Worm (Caenorhabditis elegans): ENCODE results near the gene grl-6.

Gene grl-6

DNA sequence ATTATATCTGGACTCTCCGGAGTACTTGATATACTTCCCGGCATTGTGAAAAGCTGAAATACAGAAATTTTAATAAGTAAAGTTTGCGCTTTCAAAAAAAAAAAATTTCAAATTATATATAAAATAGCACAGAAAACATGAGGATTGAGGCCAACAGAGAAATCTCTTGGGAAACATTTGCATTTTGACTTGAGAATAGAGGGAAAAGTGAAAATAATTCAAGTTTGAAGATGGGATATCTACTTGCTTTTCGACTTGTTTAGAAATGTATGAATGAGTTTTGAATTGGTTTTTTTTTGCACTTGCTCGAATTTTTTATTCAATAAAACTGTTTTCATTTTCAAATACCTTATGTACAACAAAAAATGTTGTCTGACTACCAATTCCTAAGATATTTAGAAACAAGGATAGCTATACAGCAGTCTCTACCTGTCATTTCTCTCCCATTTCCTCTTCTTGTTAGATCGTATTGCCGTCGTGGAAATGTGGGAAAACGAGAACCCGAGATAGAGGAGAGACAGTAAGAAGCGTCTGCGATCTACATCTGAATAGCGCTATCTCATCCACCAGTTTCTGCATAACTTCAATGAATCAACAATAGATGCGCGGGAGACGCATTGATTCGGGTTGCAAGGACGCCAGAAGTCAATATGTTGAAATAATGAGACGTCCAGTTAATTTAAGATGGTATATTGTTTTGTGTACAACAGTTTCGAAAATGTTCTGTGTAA, 34.2 kb downstream of the grl-6 start, which contains the start of gene T22E5.6:
TSS of gene T22E5.6 (minus strand) at position 51 of the 731 bp plus-strand sequence.
- TF ChIP-seq ref-1 (GFP tag; conservative IDR thresholded peaks at IDR 0.05) = no peak
- no peak for TF ChIP-seq ztf-23 (GFP tag; IDR thresholded peaks at IDR 0.05)
- no peak for TF ChIP-seq cog-1 (tag; optimal IDR thresholded peaks at IDR 0.05)
- TF ChIP-seq klf-2 (GFP tag; conservative IDR thresholded peaks at IDR 0.05) = no peak

DNA sequence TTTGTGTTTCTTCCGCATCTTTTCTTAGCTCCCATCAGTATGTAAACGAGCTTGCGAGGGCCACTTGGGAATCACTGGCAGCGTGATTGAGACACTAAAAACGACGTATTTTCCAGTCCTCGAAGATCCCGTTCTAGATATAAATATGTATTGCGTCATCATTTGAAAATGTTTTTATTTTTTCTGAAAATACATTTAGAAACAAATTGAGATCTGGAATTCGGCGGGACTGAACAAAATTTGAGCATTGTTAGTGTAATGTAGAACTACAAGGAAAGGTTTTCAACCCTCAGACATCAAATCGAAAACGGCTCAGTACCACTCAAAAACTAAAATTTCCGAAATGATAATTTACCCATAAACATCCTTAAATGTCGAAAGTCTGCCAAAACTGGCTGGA, 37.2 kb downstream of the grl-6 start:
- TF ChIP-seq ztf-29 (GFP tag; IDR thresholded peaks at IDR 0.05) (no peak), klf-2 (GFP tag; conservative IDR thresholded peaks at IDR 0.05) (no peak), ztf-23 (GFP tag; IDR thresholded peaks at IDR 0.05) (no peak), T22C8.4 (GFP tag; IDR thresholded peaks at IDR 0.05) (no peak)

DNA sequence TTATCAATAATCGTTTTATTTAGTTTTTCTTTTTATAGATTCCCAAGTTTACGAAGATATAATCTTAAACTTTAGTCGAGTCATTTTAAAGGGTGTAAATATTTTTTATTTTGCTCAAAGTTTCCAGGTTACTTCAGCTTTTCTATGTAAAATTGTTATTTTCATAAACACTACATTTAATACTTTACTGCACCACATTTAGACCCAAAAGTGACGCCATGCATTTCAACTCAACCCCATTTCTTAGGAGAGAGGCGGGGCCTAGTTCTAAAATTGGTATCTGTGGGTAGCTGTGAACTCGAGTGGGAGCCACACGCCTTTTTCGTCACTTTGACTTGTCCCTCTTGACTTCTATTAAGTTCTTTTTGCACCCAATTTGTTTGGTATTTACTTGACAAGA, 38.2 kb downstream of the grl-6 start, which contains the start of gene T22E5.1:
TSS of gene T22E5.1 (plus strand) at position 301 of the 400 bp plus-strand sequence.
- TF ChIP-seq klf-2 (GFP tag; conservative IDR thresholded peaks at IDR 0.05) (no peak), flt-1 (GFP tag; IDR thresholded peaks at IDR 0.05) (no peak)

DNA sequence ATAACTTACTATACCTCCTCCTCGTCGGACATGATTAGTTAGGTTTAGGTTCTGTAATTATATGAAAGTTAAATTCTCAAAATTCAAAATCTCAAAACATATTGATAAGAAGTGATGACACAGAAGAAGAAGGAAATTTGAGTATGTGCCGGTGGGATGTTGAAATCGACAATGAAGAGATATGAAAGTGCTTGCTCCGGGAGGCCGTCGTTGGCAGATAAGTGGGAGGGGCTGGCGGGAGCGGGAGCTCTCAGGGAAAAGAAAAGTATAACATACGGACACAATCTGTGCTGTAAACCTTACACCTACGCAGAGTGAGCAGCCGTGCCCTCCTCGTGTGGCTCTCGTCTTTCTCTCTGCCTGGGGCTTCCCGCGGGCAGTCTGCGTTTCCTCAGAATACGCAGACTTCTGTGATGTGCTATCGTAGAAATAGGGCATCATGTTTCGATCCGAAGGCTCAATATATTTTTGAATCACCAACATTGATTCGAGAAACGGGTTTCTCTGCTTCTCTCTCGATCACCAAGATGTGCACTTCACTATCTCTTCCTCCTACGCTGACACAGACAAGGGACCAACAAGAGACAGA, 40.5 kb downstream of the grl-6 start, which contains the start of gene mup-2:
TSS of gene mup-2 (minus strand) at position 51 of the 589 bp plus-strand sequence.
- 0 out of 2 replicates have a peak, but pooled peaks have one; percentile 30 for TF ChIP-seq ztf-23 (GFP tag; IDR thresholded peaks at IDR 0.05)
- TF ChIP-seq T22C8.4 (GFP tag; IDR thresholded peaks at IDR 0.05) = no peak
- TF ChIP-seq cog-1 (tag; optimal IDR thresholded peaks at IDR 0.05) = peak; percentile 61

DNA sequence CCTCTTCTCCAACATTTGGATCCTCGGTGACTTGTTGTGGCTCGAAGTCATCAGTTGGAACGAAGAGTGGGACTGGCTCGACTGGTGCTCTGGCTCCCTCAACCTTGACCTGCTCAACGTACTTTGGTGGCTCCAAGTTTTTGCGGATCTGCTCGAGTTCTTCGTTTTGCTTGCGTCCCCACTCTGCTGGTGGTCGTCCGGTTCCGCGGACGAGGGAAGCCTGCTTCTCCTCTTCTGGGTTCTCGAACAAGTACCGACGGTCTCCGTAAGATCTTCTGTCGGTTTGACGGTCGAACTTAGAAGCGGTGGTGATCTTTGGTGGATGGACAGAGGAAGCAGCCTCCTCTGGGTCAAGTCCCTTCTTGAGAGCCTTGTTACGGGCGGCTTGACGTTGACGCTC, 42.0 kb downstream of the grl-6 start:
- TF ChIP-seq ztf-29 (GFP tag; IDR thresholded peaks at IDR 0.05) = no peak
- no peak for TF ChIP-seq klf-2 (GFP tag; conservative IDR thresholded peaks at IDR 0.05)
- no peak for TF ChIP-seq ztf-23 (GFP tag; IDR thresholded peaks at IDR 0.05)
- TF ChIP-seq tab-1 (GFP tag; IDR thresholded peaks at IDR 0.05) = no peak

DNA sequence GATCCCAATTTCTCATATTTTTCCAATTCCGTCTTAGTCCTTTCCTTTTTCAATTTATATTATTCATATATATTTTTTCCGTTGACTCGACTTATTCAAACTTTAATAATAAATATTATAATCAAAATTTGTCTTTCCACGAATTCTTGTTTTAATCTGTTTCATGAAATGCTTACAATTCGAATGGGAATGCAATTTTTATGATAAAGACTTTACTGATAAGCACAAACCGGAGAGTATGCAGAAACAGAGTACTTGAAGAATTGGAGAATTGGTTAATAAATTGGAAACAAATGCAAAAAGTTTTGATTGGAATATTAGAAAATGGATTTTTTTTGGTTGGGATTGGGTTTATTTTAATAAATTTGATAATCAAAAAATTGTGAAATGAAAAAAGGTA, 42.5 kb downstream of the grl-6 start:
- TF ChIP-seq med-1 (GFP tag; optimal IDR thresholded peaks at IDR 0.05; ENCODE audit: insufficient read depth) (no peak), ztf-23 (GFP tag; IDR thresholded peaks at IDR 0.05) (no peak), tab-1 (GFP tag; IDR thresholded peaks at IDR 0.05) (no peak), ref-1 (GFP tag; conservative IDR thresholded peaks at IDR 0.05) (no peak), flt-1 (GFP tag; IDR thresholded peaks at IDR 0.05) (no peak)

DNA sequence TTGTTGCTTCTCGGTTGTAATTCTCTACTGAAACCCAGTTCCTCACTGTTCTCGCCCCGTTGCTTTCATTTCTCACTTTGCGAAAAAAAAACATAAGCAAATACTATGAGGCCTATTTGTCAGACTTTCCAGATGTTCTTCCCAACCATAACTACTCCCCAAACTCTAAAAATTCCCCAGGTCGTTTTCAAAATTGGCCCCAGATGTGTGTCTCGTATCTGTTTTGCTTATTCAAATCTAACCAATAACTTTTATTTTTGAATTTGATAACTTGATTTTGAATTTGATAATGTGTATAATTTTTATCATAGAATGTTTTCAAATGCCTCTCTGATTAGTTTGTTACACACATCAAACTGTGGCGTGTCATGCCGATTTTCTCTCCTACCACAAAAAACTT, 42.9 kb downstream of the grl-6 start:
- TF ChIP-seq flt-1 (GFP tag; IDR thresholded peaks at IDR 0.05) = no peak
- no peak for TF ChIP-seq cog-1 (tag; optimal IDR thresholded peaks at IDR 0.05)
- no peak for TF ChIP-seq tab-1 (GFP tag; IDR thresholded peaks at IDR 0.05)

DNA sequence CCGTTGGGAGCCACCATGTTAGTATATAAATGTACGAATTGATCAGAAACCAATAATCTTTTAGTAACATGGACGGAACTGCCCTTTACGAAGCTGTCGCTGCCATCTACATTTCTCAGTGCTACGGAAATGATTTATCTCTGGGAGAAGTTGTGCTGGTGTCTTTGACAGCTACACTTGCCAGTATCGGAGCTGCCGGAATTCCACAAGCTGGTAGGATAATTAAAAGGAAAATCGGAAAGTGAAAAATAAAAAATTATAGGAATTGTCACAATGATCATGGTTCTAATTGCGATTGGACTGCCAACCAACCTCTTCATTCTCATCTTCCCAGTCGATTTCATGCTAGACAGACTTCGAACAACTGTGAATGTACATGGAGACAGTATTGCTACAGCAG, 44.8 kb downstream of the grl-6 start:
- TF ChIP-seq ztf-23 (GFP tag; IDR thresholded peaks at IDR 0.05) (no peak), ztf-29 (GFP tag; IDR thresholded peaks at IDR 0.05) (no peak), tab-1 (GFP tag; IDR thresholded peaks at IDR 0.05) (no peak), med-1 (GFP tag; optimal IDR thresholded peaks at IDR 0.05; ENCODE audit: insufficient read depth) (no peak), cog-1 (tag; optimal IDR thresholded peaks at IDR 0.05) (no peak)

DNA sequence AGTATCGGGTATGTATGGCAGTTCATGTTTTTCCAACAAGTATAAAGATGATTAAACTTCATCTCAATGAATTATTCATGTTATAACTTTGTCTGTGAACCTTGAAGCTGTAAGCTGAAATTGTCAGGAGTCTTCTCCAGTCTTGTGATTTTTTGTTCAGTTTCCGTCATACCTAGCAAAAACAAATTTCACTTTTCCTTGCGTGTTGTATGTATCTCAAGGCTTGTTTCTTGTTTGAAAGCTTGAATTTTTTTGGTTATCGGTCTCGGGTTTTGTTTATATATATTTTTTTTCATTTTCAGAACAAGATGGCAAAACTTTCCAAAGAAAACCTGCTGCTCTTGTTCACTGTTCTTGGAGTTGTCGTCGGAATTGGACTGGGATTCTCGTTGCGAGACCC, 47.6 kb downstream of the grl-6 start, which contains the start of gene glt-4:
TSS of gene glt-4 (plus strand) at position 301 of the 400 bp plus-strand sequence.
- TF ChIP-seq klf-2 (GFP tag; conservative IDR thresholded peaks at IDR 0.05) (no peak), cog-1 (tag; optimal IDR thresholded peaks at IDR 0.05) (no peak), med-1 (GFP tag; optimal IDR thresholded peaks at IDR 0.05; ENCODE audit: insufficient read depth) (no peak), ztf-29 (GFP tag; IDR thresholded peaks at IDR 0.05) (no peak), ref-1 (GFP tag; conservative IDR thresholded peaks at IDR 0.05) (no peak), ztf-23 (GFP tag; IDR thresholded peaks at IDR 0.05) (no peak), tab-1 (GFP tag; IDR thresholded peaks at IDR 0.05) (no peak), flt-1 (GFP tag; IDR thresholded peaks at IDR 0.05) (no peak), T22C8.4 (GFP tag; IDR thresholded peaks at IDR 0.05) (no peak)

All from whole organism, midembryonic.